Worm (Caenorhabditis elegans) whole organism, L2 larva: ENCODE measurements around the gene aexr-2.
A peak's percentile ranks its signal among the peaks of the same experiment; 100 is the strongest.

Experiments
- C34F6.9 ChIP-seq: fragments of 150-350 bp; optimal IDR thresholded peaks from 2 replicates; lab custom pipeline; 2014; ENCODE audit warnings: missing biosample characterization, missing genetic modification characterization
- F13H6.1 ChIP-seq: sonication (generic microtip); optimal IDR thresholded peaks from 2 replicates; lab custom pipeline; 2016; ENCODE audit warnings: missing genetic modification characterization, missing compliant biosample characterization
- R02D3.7 ChIP-seq: fragments of 150-350 bp; optimal IDR thresholded peaks from 2 replicates; lab custom pipeline; 2014; ENCODE audit warnings: missing biosample characterization, missing genetic modification characterization
- Y55F3AM.14 ChIP-seq: fragments of 200-800 bp; sonication (Bioruptor generic); optimal IDR thresholded peaks from 2 replicates; lab custom pipeline; 2018; ENCODE audit warnings: mild to moderate bottlenecking, missing genetic modification characterization, missing compliant biosample characterization
- ZK546.5 ChIP-seq: sonication (generic microtip); optimal IDR thresholded peaks from 2 replicates; lab custom pipeline; 2017; ENCODE audit warnings: missing biosample characterization, missing genetic modification characterization
- alr-1 ChIP-seq: fragments of 150-350 bp; optimal IDR thresholded peaks from 2 replicates; lab custom pipeline; 2014; ENCODE audit warnings: missing biosample characterization, missing genetic modification characterization
- aly-2 ChIP-seq: fragments of 150-350 bp; optimal IDR thresholded peaks from 2 replicates; lab custom pipeline; 2014; ENCODE audit warnings: missing biosample characterization, missing genetic modification characterization
- blmp-1 ChIP-seq: sonication (generic microtip); optimal IDR thresholded peaks from 2 replicates; lab custom pipeline; 2017; ENCODE audit warnings: missing genetic modification characterization, mild to moderate bottlenecking, missing compliant biosample characterization, antibody characterized with exemption, moderate library complexity; ENCODE audit not compliant: insufficient read depth
- ceh-16 ChIP-seq: fragments of 150-350 bp; optimal IDR thresholded peaks from 2 replicates; lab custom pipeline; 2014; ENCODE audit warnings: missing biosample characterization, missing genetic modification characterization
- ceh-82 ChIP-seq: fragments of 150-350 bp; optimal IDR thresholded peaks from 2 replicates; lab custom pipeline; 2014; ENCODE audit warnings: missing biosample characterization, missing genetic modification characterization
- crh-2 ChIP-seq: sonication (generic microtip); optimal IDR thresholded peaks from 2 replicates; lab custom pipeline; 2017; ENCODE audit warnings: missing biosample characterization, missing genetic modification characterization
- dmd-4 ChIP-seq: sonication (generic microtip); optimal IDR thresholded peaks from 2 replicates; lab custom pipeline; 2017; ENCODE audit warnings: missing biosample characterization, missing genetic modification characterization
- egl-27 ChIP-seq: sonication (generic microtip); optimal IDR thresholded peaks from 3 replicates; lab custom pipeline; 2017; ENCODE audit warnings: missing biosample characterization, missing genetic modification reagents, missing genetic modification characterization
- elt-1 ChIP-seq: fragments of 150-350 bp; optimal IDR thresholded peaks from 2 replicates; lab custom pipeline; 2014; ENCODE audit warnings: missing biosample characterization, missing genetic modification characterization
- elt-3 ChIP-seq: sonication (generic microtip); optimal IDR thresholded peaks from 2 replicates; lab custom pipeline; 2017; ENCODE audit warnings: missing biosample characterization, missing genetic modification characterization
- fos-1 ChIP-seq: fragments of 150-350 bp; optimal IDR thresholded peaks from 2 replicates; lab custom pipeline; 2014; ENCODE audit warnings: missing biosample characterization, missing genetic modification characterization
- gmeb-1 ChIP-seq: fragments of 150-350 bp; optimal IDR thresholded peaks from 2 replicates; lab custom pipeline; 2014; ENCODE audit warnings: missing biosample characterization, missing genetic modification characterization
- lin-11 ChIP-seq: fragments of 150-350 bp; sonication (generic microtip); optimal IDR thresholded peaks from 2 replicates; lab custom pipeline; 2014; ENCODE audit warnings: missing biosample characterization, missing genetic modification characterization, inconsistent platforms, mixed read lengths
- lin-13 ChIP-seq: fragments of 150-350 bp; optimal IDR thresholded peaks from 2 replicates; lab custom pipeline; 2014; ENCODE audit warnings: missing biosample characterization, missing genetic modification reagents, missing genetic modification characterization
- lin-39 ChIP-seq: fragments of 150-350 bp; optimal IDR thresholded peaks from 2 replicates; lab custom pipeline; 2014; ENCODE audit warnings: missing biosample characterization, missing genetic modification reagents, missing genetic modification characterization
- lsy-2 ChIP-seq, 2 experiments: fragments of 150-350 bp in 1 of 2; sonication (generic microtip) in 1 of 2; optimal IDR thresholded peaks; 2 replicates each; lab custom pipeline; 2014 to 2017; ENCODE audit warnings: missing biosample characterization in 2 of 2, missing genetic modification characterization in 2 of 2
- mab-5 ChIP-seq: fragments of 150-350 bp; optimal IDR thresholded peaks from 2 replicates; lab custom pipeline; 2014; ENCODE audit warnings: missing biosample characterization, missing genetic modification characterization
- mbf-1 ChIP-seq: sonication (generic microtip); optimal IDR thresholded peaks from 2 replicates; lab custom pipeline; 2017; ENCODE audit warnings: missing biosample characterization, missing genetic modification characterization
- nhr-10 ChIP-seq: sonication (generic microtip); optimal IDR thresholded peaks from 2 replicates; lab custom pipeline; 2017; ENCODE audit warnings: missing biosample characterization, missing genetic modification characterization
- nhr-11 ChIP-seq: fragments of 150-350 bp; optimal IDR thresholded peaks from 2 replicates; lab custom pipeline; 2014; ENCODE audit warnings: missing biosample characterization, missing genetic modification characterization
- nhr-12 ChIP-seq: fragments of 150-350 bp; optimal IDR thresholded peaks from 2 replicates; lab custom pipeline; 2014; ENCODE audit warnings: missing biosample characterization, missing genetic modification characterization
- nhr-129 ChIP-seq: fragments of 150-350 bp; optimal IDR thresholded peaks from 2 replicates; lab custom pipeline; 2014; ENCODE audit warnings: missing biosample characterization, missing genetic modification characterization
- nhr-21 ChIP-seq: fragments of 150-350 bp; optimal IDR thresholded peaks from 2 replicates; lab custom pipeline; 2014; ENCODE audit warnings: missing biosample characterization, missing genetic modification characterization
- nhr-237 ChIP-seq: fragments of 150-350 bp; optimal IDR thresholded peaks from 2 replicates; lab custom pipeline; 2014; ENCODE audit warnings: missing biosample characterization, missing genetic modification characterization
- nhr-25 ChIP-seq: fragments of 150-350 bp; sonication (generic microtip); optimal IDR thresholded peaks from 3 replicates; lab custom pipeline; 2014; ENCODE audit warnings: missing biosample characterization, missing genetic modification characterization
- nhr-77 ChIP-seq: fragments of 150-350 bp; optimal IDR thresholded peaks from 2 replicates; lab custom pipeline; 2014; ENCODE audit warnings: missing biosample characterization, missing genetic modification characterization
- peb-1 ChIP-seq: fragments of 150-350 bp; optimal IDR thresholded peaks from 2 replicates; lab custom pipeline; 2014; ENCODE audit warnings: missing biosample characterization, missing genetic modification characterization
- sem-4 ChIP-seq: fragments of 150-350 bp; optimal IDR thresholded peaks from 2 replicates; lab custom pipeline; 2014; ENCODE audit warnings: missing biosample characterization, missing genetic modification reagents, missing genetic modification characterization
- skn-1 ChIP-seq: sonication (generic microtip); optimal IDR thresholded peaks from 2 replicates; lab custom pipeline; 2017; ENCODE audit warnings: missing biosample characterization, missing genetic modification characterization
- sma-3 ChIP-seq: sonication (generic microtip); optimal IDR thresholded peaks from 2 replicates; lab custom pipeline; 2016; ENCODE audit warnings: missing genetic modification reagents, missing genetic modification characterization, missing compliant biosample characterization
- sma-9 ChIP-seq, 2 experiments: fragments of 150-350 bp in 1 of 2; sonication (generic microtip) in 1 of 2; optimal IDR thresholded peaks; 2 replicates each; lab custom pipeline; 2014 to 2016; ENCODE audit warnings: missing genetic modification characterization in 2 of 2, mild to moderate bottlenecking in 1 of 2, missing biosample characterization in 1 of 2, missing compliant biosample characterization in 1 of 2, missing genetic modification reagents in 1 of 2, moderate library complexity in 1 of 2
- snpc-4 ChIP-seq: fragments of 150-350 bp; optimal IDR thresholded peaks from 2 replicates; lab custom pipeline; 2014; ENCODE audit warnings: missing biosample characterization, missing genetic modification characterization
- unc-39 ChIP-seq: fragments of 150-350 bp; optimal IDR thresholded peaks from 2 replicates; lab custom pipeline; 2014; ENCODE audit warnings: missing biosample characterization, missing genetic modification characterization
- unc-55 ChIP-seq: fragments of 150-350 bp; sonication (generic microtip); optimal IDR thresholded peaks from 3 replicates; lab custom pipeline; 2014; ENCODE audit warnings: missing biosample characterization, missing genetic modification reagents, missing genetic modification characterization
- unc-62 ChIP-seq: fragments of 150-350 bp; optimal IDR thresholded peaks from 2 replicates; lab custom pipeline; 2014; ENCODE audit warnings: missing biosample characterization, missing genetic modification reagents, missing genetic modification characterization
- zag-1 ChIP-seq: fragments of 150-350 bp; optimal IDR thresholded peaks from 2 replicates; lab custom pipeline; 2014; ENCODE audit warnings: missing biosample characterization, missing genetic modification characterization
- ztf-1 ChIP-seq: fragments of 200-800 bp; sonication (Bioruptor generic); conservative IDR thresholded peaks from 2 replicates; pipeline ENCODE4 v1.3.6; 2022; ENCODE audit warnings: missing genetic modification characterization, missing compliant biosample characterization
- ztf-11 ChIP-seq: sonication (generic microtip); optimal IDR thresholded peaks from 2 replicates; lab custom pipeline; 2017; ENCODE audit warnings: missing biosample characterization, missing genetic modification characterization
- ztf-4 ChIP-seq: fragments of 150-350 bp; optimal IDR thresholded peaks from 2 replicates; lab custom pipeline; 2014; ENCODE audit warnings: missing biosample characterization, missing genetic modification characterization

The aexr-2 gene

DNA sequence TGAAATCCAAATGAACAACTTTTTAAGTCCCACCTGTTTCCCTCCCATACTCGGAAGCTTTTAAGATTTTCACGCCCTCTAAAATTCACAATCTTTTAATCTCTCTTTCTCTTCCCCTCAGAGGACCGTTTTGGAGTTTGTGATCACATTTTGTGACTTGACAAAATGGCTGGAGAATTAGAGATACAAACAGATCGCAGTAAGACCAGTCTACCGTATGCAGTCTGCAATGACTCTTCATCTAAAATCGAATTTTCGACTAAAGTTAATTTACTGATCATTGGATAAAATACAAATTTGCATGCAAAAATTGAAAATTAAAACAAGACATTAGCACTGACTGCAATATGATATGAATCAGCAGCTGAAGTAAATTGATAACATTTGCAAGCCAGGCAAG is 10.2 kb upstream of the aexr-2 start:
- TF ChIP-seq nhr-10 (no peak), nhr-11 (tag; lab: Kevin White, UChicago) (no peak), unc-39 (tag; lab: Kevin White, UChicago) (no peak), nhr-12 (tag; lab: Kevin White, UChicago) (no peak), lin-13 (GFP tag; lab: Kevin White, UChicago) (peak; percentile 21), zag-1 (tag; lab: Kevin White, UChicago) (no peak), aly-2 (tag; lab: Kevin White, UChicago) (no peak), nhr-129 (tag; lab: Kevin White, UChicago) (peak; percentile 24), crh-2 (peak; percentile 28), sem-4 (tag; lab: Kevin White, UChicago) (no peak), elt-1 (tag; lab: Kevin White, UChicago) (no peak), ZK546.5 (tag; lab: Kevin White, UChicago) (no peak), lsy-2 (tag; optimal IDR thresholded peaks at IDR 0.05; lab: Kevin White, UChicago) (peak in 1 of 2 experiments; percentile 54), nhr-25 (tag; lab: Kevin White, UChicago) (peak; percentile 7), elt-3 (tag; lab: Kevin White, UChicago) (no peak), unc-62 (GFP tag; lab: Kevin White, UChicago) (no peak)
- TF ChIP-seq, all 48 proteins: peak for 5

DNA sequence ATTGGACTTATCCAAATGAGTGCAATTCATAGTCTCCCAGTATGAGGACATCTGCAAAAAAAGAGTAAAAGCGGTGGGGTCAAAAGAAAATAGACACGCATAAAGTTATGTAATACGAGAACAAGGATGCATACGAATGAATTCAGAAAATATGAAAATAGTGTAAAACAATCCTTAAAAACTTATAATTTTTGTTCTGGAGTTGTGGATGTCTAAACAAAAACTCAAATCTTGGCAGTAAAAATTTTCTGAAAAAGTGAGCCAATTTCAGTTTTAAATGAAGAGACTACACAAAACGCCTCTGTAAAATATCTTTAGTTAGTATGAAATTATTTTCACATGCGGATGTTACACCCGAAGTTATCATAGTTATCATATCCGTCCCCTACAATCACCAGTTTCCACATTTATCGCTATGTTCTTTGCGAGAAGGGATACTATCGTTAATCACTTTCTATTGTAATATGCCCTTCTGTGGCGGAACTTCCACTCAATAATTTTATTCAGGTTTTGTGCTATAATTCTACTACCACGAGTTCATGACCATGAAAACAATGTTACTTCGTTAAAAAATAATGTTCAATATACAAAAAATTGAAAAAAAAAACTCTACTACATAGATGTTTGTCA is 9.3 kb upstream of the aexr-2 start, which contains the start of gene nhr-120:
Gene nhr-120 (minus strand): TSS at position 51 of the 630 bp plus-strand sequence.
- no peak for TF ChIP-seq Y55F3AM.14
- no peak for TF ChIP-seq R02D3.7 (tag; lab: Kevin White, UChicago)
- peak; percentile 5 for TF ChIP-seq nhr-25 (tag; lab: Kevin White, UChicago)
- peak; percentile 19 for TF ChIP-seq blmp-1 (tag; lab: Kevin White, UChicago)
- no peak for TF ChIP-seq C34F6.9 (tag; lab: Kevin White, UChicago)
- no peak for TF ChIP-seq unc-55 (GFP tag; lab: Kevin White, UChicago)
- peak; percentile 48 for TF ChIP-seq sma-9 (GFP tag; optimal IDR thresholded peaks at IDR 0.05; lab: Kevin White, UChicago)
- no peak for TF ChIP-seq sma-9 (tag; optimal IDR thresholded peaks at IDR 0.05; lab: Kevin White, UChicago)
- TF ChIP-seq, all 48 proteins: peak for 3

ce11 chrX:6638985-6639573 is 7.7 kb upstream of the aexr-2 start:
- TF ChIP-seq nhr-12 (tag; lab: Kevin White, UChicago), result no peak
- TF ChIP-seq gmeb-1, result peak; percentile 22
- no peak for TF ChIP-seq mab-5
- no peak for TF ChIP-seq dmd-4 (tag; lab: Kevin White, UChicago)
- TF ChIP-seq ceh-16 (tag; lab: Kevin White, UChicago), result no peak
- peak; percentile 27 for TF ChIP-seq ztf-4 (tag; lab: Kevin White, UChicago)
- no peak for TF ChIP-seq elt-3 (tag; lab: Kevin White, UChicago)
- TF ChIP-seq elt-1 (tag; lab: Kevin White, UChicago), result no peak
- TF ChIP-seq nhr-11 (tag; lab: Kevin White, UChicago), result no peak
- TF ChIP-seq unc-55 (GFP tag; lab: Kevin White, UChicago), result no peak
- TF ChIP-seq sma-3 (GFP tag; lab: Kevin White, UChicago), result peak; percentile 70
- no peak for TF ChIP-seq ceh-82 (tag; lab: Kevin White, UChicago)
- no peak for TF ChIP-seq Y55F3AM.14
- TF ChIP-seq fos-1 (tag; lab: Kevin White, UChicago), result peak; percentile 86
- TF ChIP-seq crh-2, result peak; percentile 48
- TF ChIP-seq F13H6.1, result no peak
- no peak for TF ChIP-seq nhr-237 (tag; lab: Kevin White, UChicago)
- TF ChIP-seq unc-62 (GFP tag; lab: Kevin White, UChicago), result no peak
- no peak for TF ChIP-seq zag-1 (tag; lab: Kevin White, UChicago)
- no peak for TF ChIP-seq R02D3.7 (tag; lab: Kevin White, UChicago)
- no peak for TF ChIP-seq unc-39 (tag; lab: Kevin White, UChicago)
- no peak for TF ChIP-seq alr-1 (tag; lab: Kevin White, UChicago)
- no peak for TF ChIP-seq nhr-129 (tag; lab: Kevin White, UChicago)
- no peak for TF ChIP-seq ZK546.5 (tag; lab: Kevin White, UChicago)
- TF ChIP-seq nhr-21, result peak; percentile 13
- no peak for TF ChIP-seq mbf-1 (tag; lab: Kevin White, UChicago)
- TF ChIP-seq lin-13 (GFP tag; lab: Kevin White, UChicago), result no peak
- TF ChIP-seq ztf-1 (GFP tag; lab: Robert Waterston, UW), result no peak
- no peak for TF ChIP-seq egl-27 (tag; lab: Kevin White, UChicago)
- TF ChIP-seq C34F6.9 (tag; lab: Kevin White, UChicago), result no peak
- TF ChIP-seq ztf-11 (tag; lab: Kevin White, UChicago), result no peak
- TF ChIP-seq lin-11 (tag; lab: Kevin White, UChicago), result no peak
- peak; percentile 67 for TF ChIP-seq nhr-25 (tag; lab: Kevin White, UChicago)
- no peak for TF ChIP-seq nhr-77
- TF ChIP-seq blmp-1 (tag; lab: Kevin White, UChicago), result peak; percentile 48
- no peak for TF ChIP-seq lin-39 (tag; lab: Kevin White, UChicago)
- TF ChIP-seq snpc-4 (tag; lab: Kevin White, UChicago), result no peak
- peak; percentile 84 for TF ChIP-seq sma-9 (GFP tag; optimal IDR thresholded peaks at IDR 0.05; lab: Kevin White, UChicago)
- no peak for TF ChIP-seq sma-9 (tag; optimal IDR thresholded peaks at IDR 0.05; lab: Kevin White, UChicago)
- TF ChIP-seq nhr-10, result no peak
- TF ChIP-seq peb-1 (tag; lab: Kevin White, UChicago), result no peak
- no peak for TF ChIP-seq skn-1 (tag; lab: Kevin White, UChicago)
